Fruit fly (Drosophila melanogaster): ENCODE results near the gene HDAC6.

The HDAC6 gene

DNA sequence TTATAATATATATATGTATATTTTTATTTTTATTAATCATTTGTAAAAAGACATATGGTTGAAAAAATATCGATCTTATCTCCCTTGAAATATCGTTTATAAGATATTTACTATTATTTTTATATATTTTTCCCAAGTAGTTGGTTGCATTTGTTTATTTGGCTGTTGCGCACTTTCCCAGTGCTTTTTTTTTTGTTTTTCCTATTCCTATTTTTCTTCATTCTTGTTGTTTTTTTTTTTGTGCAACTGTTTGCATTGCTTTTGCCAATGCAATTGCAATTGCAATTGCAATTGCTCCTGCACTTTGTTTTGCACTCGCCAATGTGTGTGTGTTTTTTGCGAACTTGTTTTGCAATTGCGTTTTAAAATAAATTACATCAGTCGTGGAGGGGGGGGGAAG is 19.7 kb upstream of the HDAC6 start:
- TF ChIP-seq EcR (GFP tag; optimal IDR thresholded peaks at IDR 0.05) (no peak), gl (tag; optimal IDR thresholded peaks at IDR 0.05) (no peak), Ets98B (GFP tag; IDR thresholded peaks at IDR 0.05) (peak; percentile 75), CG4496 (GFP tag; IDR thresholded peaks at IDR 0.05) (peak; percentile 90), rn (GFP tag; IDR thresholded peaks at IDR 0.05) (0 out of 2 replicates have a peak, but pooled peaks have one; percentile 21), CG14655 (GFP tag; optimal IDR thresholded peaks at IDR 0.05) (peak; percentile 45), CG32121 (GFP tag; IDR thresholded peaks at IDR 0.05) (peak; percentile 37; the same call in 1 of the 2 replicates), CG12605 (GFP tag; IDR thresholded peaks at IDR 0.05) (peak; percentile 94), fd96Ca (GFP tag; IDR thresholded peaks at IDR 0.05) (no peak), CG17806 (tag; optimal IDR thresholded peaks at IDR 0.05) (no peak)

DNA sequence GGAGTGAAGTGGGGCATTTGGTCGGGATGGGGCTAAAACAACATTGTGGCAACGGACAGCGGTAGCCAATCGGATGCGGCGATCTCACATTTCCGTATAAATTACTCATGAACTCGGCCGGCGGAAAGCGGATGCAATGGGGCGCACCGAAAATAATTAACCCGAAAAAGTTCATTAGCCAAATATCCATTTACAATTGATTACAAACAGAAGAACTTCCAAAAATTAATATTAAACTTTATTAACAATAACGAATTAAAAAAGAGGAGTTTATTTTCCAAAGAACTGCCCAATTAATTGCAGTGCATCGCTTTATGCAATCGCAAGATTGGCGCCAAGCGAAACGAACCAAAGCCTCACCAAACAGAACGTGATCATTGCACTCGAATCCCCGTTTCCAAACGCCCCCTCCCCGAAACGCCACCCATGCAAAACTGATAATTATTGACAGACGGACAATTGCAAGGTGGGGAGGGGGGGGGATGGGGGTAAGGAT is 19.2 kb upstream of the HDAC6 start:
- TF ChIP-seq CG8301 (tag; optimal IDR thresholded peaks at IDR 0.05) (peak; percentile 18), fd96Ca (GFP tag; IDR thresholded peaks at IDR 0.05) (peak; percentile 58; the same call in 1 of the 3 replicates), D1 (tag; optimal IDR thresholded peaks at IDR 0.05) (no peak), Snoo (tag; optimal IDR thresholded peaks at IDR 0.05) (no peak), CG13204 (GFP tag; optimal IDR thresholded peaks at IDR 0.05) (no peak), CG8159 (tag; optimal IDR thresholded peaks at IDR 0.05) (peak; percentile 26), CG9948 (tag; optimal IDR thresholded peaks at IDR 0.05) (no peak), CG17806 (tag; optimal IDR thresholded peaks at IDR 0.05) (peak; percentile 17), CG15710 (tag; optimal IDR thresholded peaks at IDR 0.05) (peak; percentile 28), gl (tag; optimal IDR thresholded peaks at IDR 0.05) (no peak), Pif1A (GFP tag; optimal IDR thresholded peaks at IDR 0.05) (no peak), CG12605 (GFP tag; IDR thresholded peaks at IDR 0.05) (0 out of 2 replicates have a peak, but pooled peaks have one; percentile 14), rn (GFP tag; IDR thresholded peaks at IDR 0.05) (no peak), EcR (GFP tag; optimal IDR thresholded peaks at IDR 0.05) (peak; percentile 33), CG10348 (GFP tag; IDR thresholded peaks at IDR 0.05) (no peak), CG14655 (GFP tag; optimal IDR thresholded peaks at IDR 0.05) (peak; percentile 44), Pif1B (GFP tag; optimal IDR thresholded peaks at IDR 0.05) (no peak), CG32121 (GFP tag; IDR thresholded peaks at IDR 0.05) (no peak; the same call in 1 of the 2 replicates), CG34367 (tag; optimal IDR thresholded peaks at IDR 0.05) (no peak), CG4496 (GFP tag; IDR thresholded peaks at IDR 0.05) (peak; percentile 54; the same call in 1 of the 3 replicates), Ets98B (GFP tag; IDR thresholded peaks at IDR 0.05) (peak; percentile 25; the same call in 1 of the 2 replicates)

DNA sequence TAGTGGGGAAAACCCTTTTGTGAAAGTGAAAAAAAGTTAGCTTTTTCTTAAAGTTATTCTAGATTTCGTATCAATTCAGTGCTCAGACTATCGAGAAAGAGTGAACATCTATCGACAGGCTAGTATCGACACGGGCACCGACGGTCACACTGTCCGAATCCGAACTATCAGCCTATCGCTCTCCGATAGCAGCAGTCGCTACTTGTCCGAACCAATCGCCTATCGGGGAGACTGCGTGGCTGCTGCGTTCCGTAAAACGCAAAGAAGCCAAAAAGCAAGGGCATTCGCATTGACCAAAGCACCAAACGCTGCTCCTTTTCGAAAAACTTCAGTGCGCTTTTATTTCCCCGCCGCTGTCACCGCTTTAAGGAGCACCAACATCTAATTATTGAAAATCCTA is 13.8 kb upstream of the HDAC6 start, which contains the start of gene Top1:
Gene Top1 (plus strand): TSS at position 190 of the 400 bp plus-strand sequence.
- TF ChIP-seq CG12605 (GFP tag; IDR thresholded peaks at IDR 0.05) (peak; percentile 32; the same call in 1 of the 2 replicates), CG17806 (tag; optimal IDR thresholded peaks at IDR 0.05) (no peak), CG15710 (tag; optimal IDR thresholded peaks at IDR 0.05) (no peak), D1 (tag; optimal IDR thresholded peaks at IDR 0.05) (no peak), rn (GFP tag; IDR thresholded peaks at IDR 0.05) (no peak), Snoo (tag; optimal IDR thresholded peaks at IDR 0.05) (no peak), Ets98B (GFP tag; IDR thresholded peaks at IDR 0.05) (peak; percentile 23; the same call in 1 of the 2 replicates), CG32121 (GFP tag; IDR thresholded peaks at IDR 0.05) (no peak), EcR (GFP tag; optimal IDR thresholded peaks at IDR 0.05) (no peak), CG13204 (GFP tag; optimal IDR thresholded peaks at IDR 0.05) (no peak), Pif1A (GFP tag; optimal IDR thresholded peaks at IDR 0.05) (no peak), CG4496 (GFP tag; IDR thresholded peaks at IDR 0.05) (0 out of 3 replicates have a peak, but pooled peaks have one; percentile 15), CG10348 (GFP tag; IDR thresholded peaks at IDR 0.05) (no peak), CG9948 (tag; optimal IDR thresholded peaks at IDR 0.05) (no peak)

DNA sequence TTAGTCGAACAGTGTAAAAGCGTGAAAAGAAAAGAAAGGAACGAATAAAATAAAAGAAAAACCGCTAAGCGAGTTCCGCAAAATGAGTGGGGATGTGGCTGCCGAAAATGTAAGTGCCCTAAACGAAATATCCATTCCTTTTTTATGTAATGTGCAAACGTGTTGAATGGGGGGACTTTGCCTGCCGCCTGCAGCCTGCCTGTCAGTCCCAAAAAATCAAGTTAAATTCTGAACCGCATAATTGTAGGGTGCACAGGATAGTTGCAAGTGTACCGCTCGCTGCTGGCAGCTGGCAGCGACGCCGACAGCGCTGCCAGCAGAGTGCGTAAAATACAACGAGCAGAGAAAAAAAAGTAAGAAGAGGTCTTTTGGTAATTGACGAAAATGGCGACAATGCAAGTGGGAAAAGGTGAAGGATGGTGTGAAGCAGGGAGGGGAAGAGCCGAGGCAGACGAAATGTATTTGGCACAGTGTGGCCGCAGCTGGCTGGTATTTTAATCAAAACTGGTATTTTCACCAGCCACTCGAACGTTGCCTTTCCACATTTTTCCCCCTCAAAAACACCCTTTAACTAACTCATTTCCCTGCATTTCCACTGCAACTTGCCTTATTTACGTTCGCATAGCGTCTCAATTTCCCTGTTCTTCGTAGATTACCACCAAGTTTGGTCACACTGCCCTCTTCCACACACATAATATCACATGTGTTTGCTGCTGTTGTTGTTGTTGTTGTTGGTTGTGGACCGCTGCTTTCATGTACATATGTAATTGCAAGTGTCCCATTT is 13.2 kb upstream of the HDAC6 start:
- TF ChIP-seq EcR (GFP tag; optimal IDR thresholded peaks at IDR 0.05) (no peak), CG14655 (GFP tag; optimal IDR thresholded peaks at IDR 0.05) (no peak), CG32121 (GFP tag; IDR thresholded peaks at IDR 0.05) (0 out of 2 replicates have a peak, but pooled peaks have one; percentile 23), CG4496 (GFP tag; IDR thresholded peaks at IDR 0.05) (0 out of 3 replicates have a peak, but pooled peaks have one; percentile 17)

DNA sequence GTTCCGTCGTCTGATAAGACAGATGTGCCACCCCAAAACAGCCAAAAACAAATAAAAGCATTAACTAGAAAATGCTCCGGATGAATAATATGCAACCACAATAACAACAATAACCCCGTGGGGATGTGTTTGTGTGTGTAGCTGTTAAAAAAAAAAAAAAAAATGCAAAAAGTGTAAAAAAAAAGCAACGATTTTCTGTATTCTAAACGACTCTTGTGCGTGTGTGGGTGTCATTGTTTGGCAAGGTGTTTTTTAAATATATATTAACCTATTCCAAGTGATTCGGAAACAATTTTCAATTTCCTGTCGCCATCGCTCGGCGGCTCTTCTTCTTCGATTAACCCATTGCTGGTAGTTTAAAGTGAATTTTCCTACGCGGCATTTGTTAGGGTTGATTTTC is 12.6 kb upstream of the HDAC6 start:
- TF ChIP-seq CG12605 (GFP tag; IDR thresholded peaks at IDR 0.05) (peak; percentile 47; the same call in 1 of the 2 replicates), CG8301 (tag; optimal IDR thresholded peaks at IDR 0.05) (no peak), Snoo (tag; optimal IDR thresholded peaks at IDR 0.05) (no peak), CG14655 (GFP tag; optimal IDR thresholded peaks at IDR 0.05) (peak; percentile 46), CG4496 (GFP tag; IDR thresholded peaks at IDR 0.05) (peak; percentile 75), CG34367 (tag; optimal IDR thresholded peaks at IDR 0.05) (peak; percentile 43), CG15710 (tag; optimal IDR thresholded peaks at IDR 0.05) (peak; percentile 43), CG32121 (GFP tag; IDR thresholded peaks at IDR 0.05) (peak; percentile 43; the same call in 1 of the 2 replicates), fd96Ca (GFP tag; IDR thresholded peaks at IDR 0.05) (0 out of 3 replicates have a peak, but pooled peaks have one; percentile 42), Pif1A (GFP tag; optimal IDR thresholded peaks at IDR 0.05) (peak; percentile 63), CG17806 (tag; optimal IDR thresholded peaks at IDR 0.05) (peak; percentile 20), EcR (GFP tag; optimal IDR thresholded peaks at IDR 0.05) (no peak), D1 (tag; optimal IDR thresholded peaks at IDR 0.05) (no peak), Ets98B (GFP tag; IDR thresholded peaks at IDR 0.05) (no peak; the same call in 1 of the 2 replicates), CG13204 (GFP tag; optimal IDR thresholded peaks at IDR 0.05) (peak; percentile 50), gl (tag; optimal IDR thresholded peaks at IDR 0.05) (peak; percentile 44), CG8159 (tag; optimal IDR thresholded peaks at IDR 0.05) (peak; percentile 42), Pif1B (GFP tag; optimal IDR thresholded peaks at IDR 0.05) (peak; percentile 57), CG9948 (tag; optimal IDR thresholded peaks at IDR 0.05) (peak; percentile 16)
